Worm (Caenorhabditis elegans) whole organism, L4/young adult: ENCODE data around the gene sri-40.
"Not testable (repeated sequence)": the region's sequence is repeated elsewhere in the genome, so short reads cannot be mapped to it uniquely, and the experiment has no call there.

ENCODE experiments used
- W03F9.2 ChIP-seq: fragments of 150-350 bp; optimal IDR thresholded peaks from 2 replicates; lab custom pipeline; 2014; ENCODE audit warnings: missing biosample characterization, missing genetic modification characterization
- him-1 ChIP-seq: sonication (generic microtip); optimal IDR thresholded peaks from 2 replicates; lab custom pipeline; 2016; ENCODE audit warnings: missing genotype, missing genetic modification reagents, missing genetic modification characterization, missing compliant biosample characterization

DNA sequence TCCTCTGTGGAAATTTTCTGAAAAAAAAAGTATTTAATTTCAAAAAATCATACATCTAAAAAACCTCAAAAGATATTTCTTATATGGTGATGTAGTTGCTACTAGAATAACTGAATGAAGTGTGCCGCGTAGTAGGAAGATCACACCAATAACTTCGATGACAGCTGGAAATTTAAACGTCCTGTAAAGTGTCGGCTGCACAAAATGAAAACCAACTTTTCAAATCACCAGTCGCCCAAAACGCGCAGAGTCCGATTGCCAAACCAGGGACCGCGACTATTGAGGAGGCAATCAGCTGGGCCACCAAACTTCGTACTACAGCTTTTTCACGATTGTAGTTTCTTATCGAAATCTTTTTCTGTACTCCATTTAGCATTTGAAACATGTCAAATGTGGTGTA lies 23.5 kb downstream of the sri-40 start, which contains the start of gene sri-48:
- not testable (repeated sequence) for TF ChIP-seq him-1, W03F9.2 (tag; lab: Kevin White, UChicago)
